Worm (Caenorhabditis elegans) whole organism, young adult: ENCODE measurements around the gene pll-1.

Source experiments
- B0035.1 ChIP-seq: sonication (generic microtip); optimal IDR thresholded peaks from 2 replicates; lab custom pipeline; 2016; ENCODE audit warnings: missing genetic modification characterization, mild to moderate bottlenecking, missing compliant biosample characterization, missing genotype, missing genetic modification reagents
- Y53F4B.3 ChIP-seq: fragments of 200-800 bp; sonication (Bioruptor generic); IDR thresholded peaks from 2 replicates; pipeline ENCODE4 v1.3.6; 2022; ENCODE audit warnings: missing genetic modification reagents, missing genetic modification characterization, missing compliant biosample characterization
- lin-26 ChIP-seq: fragments of 200-800 bp; sonication (Bioruptor generic); IDR thresholded peaks from 2 replicates; pipeline ENCODE4 v1.3.6; 2022; ENCODE audit warnings: missing genetic modification reagents, missing genetic modification characterization, missing compliant biosample characterization
- pha-4 ChIP-seq: fragments of 150-350 bp; sonication (generic microtip); optimal IDR thresholded peaks from 2 replicates; lab custom pipeline; 2014; ENCODE audit warnings: missing biosample characterization, missing genetic modification reagents, missing genetic modification characterization
- zfh-2 ChIP-seq: fragments of 200-800 bp; sonication (Bioruptor generic); conservative IDR thresholded peaks from 2 replicates; pipeline ENCODE4 v1.3.6; 2022; ENCODE audit warnings: missing genetic modification reagents, missing genetic modification characterization, missing compliant biosample characterization

- no peak for TF ChIP-seq Y53F4B.3 (GFP tag; lab: Robert Waterston, UW)
- no peak for TF ChIP-seq pha-4
- no peak for TF ChIP-seq B0035.1 (tag; lab: Kevin White, UChicago)
- TF ChIP-seq zfh-2 (GFP tag; lab: Robert Waterston, UW), result no peak
- TF ChIP-seq lin-26 (GFP tag; lab: Robert Waterston, UW), result no peak
These were observed 35.1 kb downstream of the pll-1 start for ce11 chrIII:400898-401297.
